Fruit fly (Drosophila melanogaster) whole organism, embryonic: ENCODE results near the gene ppk30.

Experiments
- B-H1 ChIP-seq: fragments of 200-800 bp; sonication (Bioruptor generic); IDR thresholded peaks from 3 replicates; pipeline ENCODE4 v1.3.6; 2022; ENCODE audit warnings: missing biosample characterization, missing genetic modification characterization
- Bdp1 ChIP-seq: fragments of 200-800 bp; sonication (Bioruptor generic); optimal IDR thresholded peaks from 3 replicates; lab custom pipeline; 2016; ENCODE audit warnings: missing biosample characterization, missing genetic modification characterization
- CG10321 ChIP-seq: fragments of 200-800 bp; sonication (Bioruptor generic); IDR thresholded peaks from 2 replicates; pipeline ENCODE4 v1.3.6; 2022; ENCODE audit warnings: missing biosample characterization, missing genetic modification characterization
- CG10654 ChIP-seq: fragments of 200-800 bp; sonication (Bioruptor generic); optimal IDR thresholded peaks from 2 replicates; lab custom pipeline; 2016; ENCODE audit warnings: missing biosample characterization, missing genetic modification characterization
- CG12104 ChIP-seq: fragments of 200-800 bp; sonication (Bioruptor generic); optimal IDR thresholded peaks from 3 replicates; lab custom pipeline; 2016; ENCODE audit warnings: missing biosample characterization, missing genetic modification characterization
- CG12769 ChIP-seq: fragments of 200-800 bp; sonication (Bioruptor generic); optimal IDR thresholded peaks from 2 replicates; lab custom pipeline; 2019; ENCODE audit warnings: missing biosample characterization, mild to moderate bottlenecking, missing genetic modification characterization, moderate library complexity
- CG13894 ChIP-seq: fragments of 200-800 bp; sonication (Bioruptor generic); optimal IDR thresholded peaks from 3 replicates; lab custom pipeline; 2018; ENCODE audit warnings: missing biosample characterization, mild to moderate bottlenecking, missing genetic modification characterization, moderate library complexity
- CG14441 ChIP-seq: fragments of 200-800 bp; sonication (Bioruptor generic); IDR thresholded peaks from 2 replicates; pipeline ENCODE4 v1.3.6; 2022; ENCODE audit warnings: missing biosample characterization, missing genetic modification characterization
- CG15514 ChIP-seq: fragments of 200-800 bp; sonication (Bioruptor generic); optimal IDR thresholded peaks from 3 replicates; lab custom pipeline; 2017; ENCODE audit warnings: missing biosample characterization, missing genetic modification characterization, mild to moderate bottlenecking, moderate library complexity, missing genetic modification reagents
- CG15601 ChIP-seq: fragments of 200-800 bp; sonication (Bioruptor generic); optimal IDR thresholded peaks from 3 replicates; lab custom pipeline; 2019; ENCODE audit warnings: missing biosample characterization, mild to moderate bottlenecking, missing genetic modification characterization, moderate library complexity
- CG15696 ChIP-seq: fragments of 200-800 bp; sonication (Bioruptor generic); optimal IDR thresholded peaks from 2 replicates; lab custom pipeline; 2019; ENCODE audit warnings: missing biosample characterization, mild to moderate bottlenecking, missing genetic modification characterization, moderate library complexity
- CG17186 ChIP-seq: fragments of 200-800 bp; sonication (Bioruptor generic); optimal IDR thresholded peaks from 3 replicates; lab custom pipeline; 2017; ENCODE audit warnings: missing biosample characterization, missing genetic modification reagents, missing genetic modification characterization
- CG17568 ChIP-seq: fragments of 200-800 bp; sonication (Bioruptor generic); optimal IDR thresholded peaks from 2 replicates; lab custom pipeline; 2018; ENCODE audit warnings: missing biosample characterization, mild to moderate bottlenecking, missing genetic modification characterization, moderate library complexity
- CG2129 ChIP-seq: fragments of 200-800 bp; sonication (Bioruptor generic); IDR thresholded peaks from 2 replicates; pipeline ENCODE4 v1.3.6; 2022; ENCODE audit warnings: missing biosample characterization, missing genetic modification characterization; ENCODE audit not compliant: partially characterized antibody
- CG2202 ChIP-seq: fragments of 200-800 bp; sonication (Bioruptor generic); optimal IDR thresholded peaks from 2 replicates; lab custom pipeline; 2018; ENCODE audit warnings: missing biosample characterization, mild to moderate bottlenecking, missing genetic modification characterization
- CG2712 ChIP-seq: fragments of 200-800 bp; optimal IDR thresholded peaks from 3 replicates; lab custom pipeline; 2019; ENCODE audit warnings: missing biosample characterization, mild to moderate bottlenecking, missing genetic modification characterization, moderate library complexity
- CG30020 ChIP-seq: fragments of 200-800 bp; optimal IDR thresholded peaks from 2 replicates; lab custom pipeline; 2019; ENCODE audit warnings: missing biosample characterization, mild to moderate bottlenecking, missing genetic modification characterization, moderate library complexity
- CG43689 ChIP-seq: fragments of 200-800 bp; sonication (Bioruptor generic); IDR thresholded peaks from 2 replicates; pipeline ENCODE4 v1.3.6; 2022; ENCODE audit warnings: missing biosample characterization, missing genetic modification characterization
- CG4820 ChIP-seq: fragments of 200-800 bp; sonication (Bioruptor generic); optimal IDR thresholded peaks from 3 replicates; lab custom pipeline; 2016; ENCODE audit warnings: missing biosample characterization, missing genetic modification characterization
- CG4854 ChIP-seq: fragments of 200-800 bp; sonication (Bioruptor generic); optimal IDR thresholded peaks from 2 replicates; lab custom pipeline; 2016; ENCODE audit warnings: missing biosample characterization, missing genetic modification characterization, inconsistent platforms
- CG7357 ChIP-seq: fragments of 200-800 bp; sonication (Bioruptor generic); IDR thresholded peaks from 3 replicates; pipeline ENCODE4 v1.3.6; 2022; ENCODE audit warnings: missing biosample characterization, missing genetic modification characterization
- CG7372 ChIP-seq: fragments of 200-800 bp; sonication (Bioruptor generic); IDR thresholded peaks from 2 replicates; pipeline ENCODE4 v1.3.6; 2022; ENCODE audit warnings: missing biosample characterization, missing genetic modification characterization
- CG7839 ChIP-seq: fragments of 200-800 bp; sonication (Bioruptor generic); optimal IDR thresholded peaks from 3 replicates; lab custom pipeline; 2018; ENCODE audit warnings: missing biosample characterization, mild to moderate bottlenecking, missing genetic modification characterization, moderate library complexity
- CG8281 ChIP-seq: fragments of 200-800 bp; sonication (Bioruptor generic); optimal IDR thresholded peaks from 2 replicates; lab custom pipeline; 2018; ENCODE audit warnings: missing biosample characterization, mild to moderate bottlenecking, missing genetic modification characterization, moderate library complexity
- CoRest ChIP-seq: fragments of 200-800 bp; sonication (Bioruptor generic); optimal IDR thresholded peaks from 3 replicates; lab custom pipeline; 2018; ENCODE audit warnings: missing biosample characterization, mild to moderate bottlenecking, missing genetic modification characterization, moderate library complexity
- Ets97D ChIP-seq: fragments of 200-800 bp; sonication (Bioruptor generic); optimal IDR thresholded peaks from 3 replicates; lab custom pipeline; 2016; ENCODE audit warnings: missing biosample characterization, missing genetic modification characterization
- HmgD ChIP-seq: fragments of 200-800 bp; sonication (Bioruptor generic); optimal IDR thresholded peaks from 3 replicates; lab custom pipeline; 2016; ENCODE audit warnings: missing biosample characterization, missing genetic modification characterization
- Lpt ChIP-seq: fragments of >200 bp; optimal IDR thresholded peaks from 2 replicates; lab custom pipeline; 2018; ENCODE audit warnings: missing biosample characterization, missing genetic modification characterization
- Scr ChIP-seq: fragments of 200-800 bp; sonication (Bioruptor generic); IDR thresholded peaks from 2 replicates; pipeline ENCODE4 v1.3.6; 2022; ENCODE audit warnings: missing biosample characterization, missing genetic modification characterization; ENCODE audit not compliant: partially characterized antibody
- Tbp ChIP-seq: fragments of >200 bp; optimal IDR thresholded peaks from 2 replicates; lab custom pipeline; 2018; ENCODE audit warnings: missing biosample characterization, missing genetic modification characterization
- Xrp1 ChIP-seq: fragments of 200-800 bp; sonication (Bioruptor generic); IDR thresholded peaks from 2 replicates; pipeline ENCODE4 v1.3.6; 2022; ENCODE audit warnings: missing biosample characterization, missing genetic modification characterization
- ato ChIP-seq: fragments of 200-800 bp; sonication (Bioruptor generic); IDR thresholded peaks from 2 replicates; pipeline ENCODE4 v1.3.6; 2022; ENCODE audit warnings: missing biosample characterization, missing genetic modification characterization; ENCODE audit not compliant: partially characterized antibody
- cad ChIP-seq: fragments of >200 bp; optimal IDR thresholded peaks from 2 replicates; lab custom pipeline; 2017; ENCODE audit warnings: missing biosample characterization, missing genetic modification characterization
- caup ChIP-seq: fragments of 200-800 bp; sonication (Bioruptor generic); optimal IDR thresholded peaks from 3 replicates; lab custom pipeline; 2017; ENCODE audit warnings: missing biosample characterization, mild to moderate bottlenecking, missing genetic modification characterization, moderate library complexity; ENCODE audit not compliant: severe bottlenecking
- da ChIP-seq: fragments of 200-800 bp; sonication (Bioruptor generic); optimal IDR thresholded peaks from 2 replicates; lab custom pipeline; 2016; ENCODE audit warnings: missing biosample characterization, missing genetic modification characterization
- dmrt11E ChIP-seq: fragments of 200-800 bp; sonication (Bioruptor generic); optimal IDR thresholded peaks from 3 replicates; lab custom pipeline; 2018; ENCODE audit warnings: missing biosample characterization, mild to moderate bottlenecking, missing genetic modification characterization, moderate library complexity
- hbn ChIP-seq: fragments of 200-800 bp; sonication (Bioruptor generic); IDR thresholded peaks from 2 replicates; pipeline ENCODE4 v1.3.6; 2022; ENCODE audit warnings: missing biosample characterization, missing genetic modification characterization; ENCODE audit not compliant: partially characterized antibody
- hth ChIP-seq: fragments of >200 bp; optimal IDR thresholded peaks from 2 replicates; lab custom pipeline; 2017; ENCODE audit warnings: inconsistent platforms
- insv ChIP-seq, 2 experiments: fragments of 200-800 bp; sonication (Bioruptor generic); optimal IDR thresholded peaks; 3 replicates each; lab custom pipeline; 2016 to 2018; ENCODE audit warnings: missing biosample characterization in 2 of 2, missing genetic modification characterization in 2 of 2
- jing ChIP-seq: fragments of 200-800 bp; sonication (Bioruptor generic); optimal IDR thresholded peaks from 2 replicates; lab custom pipeline; 2018; ENCODE audit warnings: missing biosample characterization, mild to moderate bottlenecking, missing genetic modification characterization
- kah ChIP-seq: fragments of 200-800 bp; sonication (Bioruptor generic); optimal IDR thresholded peaks from 2 replicates; lab custom pipeline; 2018; ENCODE audit warnings: missing biosample characterization, mild to moderate bottlenecking, missing genetic modification characterization
- lab ChIP-seq: fragments of 200-800 bp; sonication (Bioruptor generic); optimal IDR thresholded peaks from 3 replicates; lab custom pipeline; 2017; ENCODE audit warnings: missing biosample characterization, missing genetic modification characterization, mild to moderate bottlenecking, moderate library complexity, missing genetic modification reagents
- nau ChIP-seq: fragments of 200-800 bp; sonication (Bioruptor generic); optimal IDR thresholded peaks from 3 replicates; lab custom pipeline; 2017; ENCODE audit warnings: missing biosample characterization, mild to moderate bottlenecking, missing genetic modification characterization, missing genetic modification reagents
- onecut ChIP-seq: fragments of 200-800 bp; sonication (Bioruptor generic); IDR thresholded peaks from 2 replicates; pipeline ENCODE4 v1.3.6; 2022; ENCODE audit warnings: missing biosample characterization, missing genetic modification characterization
- org-1 ChIP-seq: fragments of 200-800 bp; sonication (Bioruptor generic); optimal IDR thresholded peaks from 2 replicates; lab custom pipeline; 2017; ENCODE audit warnings: missing biosample characterization, missing genetic modification characterization
- pb ChIP-seq: fragments of 200-800 bp; sonication (Bioruptor generic); optimal IDR thresholded peaks from 3 replicates; lab custom pipeline; 2016; ENCODE audit warnings: missing biosample characterization, missing genetic modification characterization
- pfk ChIP-seq: fragments of 200-800 bp; sonication (Bioruptor generic); optimal IDR thresholded peaks from 2 replicates; lab custom pipeline; 2018; ENCODE audit warnings: missing biosample characterization, mild to moderate bottlenecking, missing genetic modification characterization, moderate library complexity
- sens-2 ChIP-seq: fragments of 200-800 bp; sonication (Bioruptor generic); IDR thresholded peaks from 2 replicates; pipeline ENCODE4 v1.3.6; 2022; ENCODE audit warnings: missing biosample characterization, missing genetic modification characterization
- tgo ChIP-seq: fragments of 200-800 bp; sonication (Bioruptor generic); IDR thresholded peaks from 3 replicates; pipeline ENCODE4 v1.3.6; 2022; ENCODE audit warnings: missing biosample characterization, missing genetic modification characterization
- tio ChIP-seq: fragments of 200-800 bp; sonication (Bioruptor generic); optimal IDR thresholded peaks from 2 replicates; lab custom pipeline; 2017; ENCODE audit warnings: missing biosample characterization, missing genetic modification characterization, inconsistent platforms
- unc-4 ChIP-seq: fragments of 200-800 bp; sonication (Bioruptor generic); IDR thresholded peaks from 2 replicates; pipeline ENCODE4 v1.3.6; 2022; ENCODE audit warnings: missing biosample characterization, missing genetic modification characterization; ENCODE audit not compliant: partially characterized antibody

The ppk30 gene

dm6 chr3R:29696359-29696758 lies 27.4 kb downstream of the ppk30 start (continued):
- TF ChIP-seq org-1 (no peak), CG8281 (no peak), Bdp1 (GFP tag; lab: Kevin White, UChicago) (no peak), unc-4 (GFP tag; lab: Robert Waterston, UW) (no peak), da (GFP tag; lab: Kevin White, UChicago) (no peak), hbn (GFP tag; lab: Robert Waterston, UW) (no peak), CG13894 (tag; lab: Kevin White, UChicago) (no peak), CG10321 (no peak), onecut (GFP tag; lab: Robert Waterston, UW) (no peak), HmgD (GFP tag; lab: Kevin White, UChicago) (no peak), B-H1 (GFP tag; lab: Robert Waterston, UW) (no peak), Xrp1 (GFP tag; lab: Robert Waterston, UW) (peak; percentile 60; the same call in 1 of the 2 replicates), Lpt (GFP tag; lab: Kevin White, UChicago) (no peak), pfk (no peak), lab (GFP tag; lab: Kevin White, UChicago) (no peak), CG17186 (GFP tag; lab: Kevin White, UChicago) (no peak), dmrt11E (tag; lab: Kevin White, UChicago) (peak; percentile 71), ato (GFP tag; lab: Robert Waterston, UW) (no peak), CG17568 (GFP tag; lab: Kevin White, UChicago) (no peak), CG4854 (GFP tag; lab: Kevin White, UChicago) (no peak), nau (GFP tag; lab: Kevin White, UChicago) (no peak), CG15601 (tag; lab: Kevin White, UChicago) (no peak), insv (GFP tag; optimal IDR thresholded peaks at IDR 0.05; lab: Kevin White, UChicago) (no peak), CG12104 (GFP tag; lab: Kevin White, UChicago) (no peak), CG30020 (tag; lab: Kevin White, UChicago) (no peak), Tbp (GFP tag; lab: Kevin White, UChicago) (no peak), CG14441 (no peak), CG2129 (GFP tag; lab: Robert Waterston, UW) (no peak), CoRest (no peak), CG12769 (tag; lab: Kevin White, UChicago) (no peak), caup (GFP tag; lab: Kevin White, UChicago) (no peak), CG43689 (GFP tag; lab: Robert Waterston, UW) (no peak), tgo (GFP tag; lab: Robert Waterston, UW) (no peak), tio (no peak), hth (lab: Kevin White, UChicago) (no peak), Ets97D (no peak), CG15514 (no peak), CG4820 (peak; percentile 30), CG7372 (GFP tag; lab: Robert Waterston, UW) (no peak), CG2202 (tag; lab: Kevin White, UChicago) (no peak), Scr (GFP tag; lab: Robert Waterston, UW) (no peak), sens-2 (GFP tag; lab: Robert Waterston, UW) (no peak), kah (no peak), jing (GFP tag; lab: Kevin White, UChicago) (no peak), CG15696 (tag; lab: Kevin White, UChicago) (peak; percentile 58), CG7839 (peak; percentile 13), cad (no peak), CG7357 (GFP tag; lab: Robert Waterston, UW) (no peak), pb (no peak), CG2712 (tag; lab: Kevin White, UChicago) (peak; percentile 55), CG10654 (GFP tag; lab: Kevin White, UChicago) (no peak)
